Fruit fly (Drosophila melanogaster): ENCODE data around the gene CG5342.
A peak's percentile ranks its signal among the peaks of the same experiment; 100 is the strongest.

Gene CG5342

DNA sequence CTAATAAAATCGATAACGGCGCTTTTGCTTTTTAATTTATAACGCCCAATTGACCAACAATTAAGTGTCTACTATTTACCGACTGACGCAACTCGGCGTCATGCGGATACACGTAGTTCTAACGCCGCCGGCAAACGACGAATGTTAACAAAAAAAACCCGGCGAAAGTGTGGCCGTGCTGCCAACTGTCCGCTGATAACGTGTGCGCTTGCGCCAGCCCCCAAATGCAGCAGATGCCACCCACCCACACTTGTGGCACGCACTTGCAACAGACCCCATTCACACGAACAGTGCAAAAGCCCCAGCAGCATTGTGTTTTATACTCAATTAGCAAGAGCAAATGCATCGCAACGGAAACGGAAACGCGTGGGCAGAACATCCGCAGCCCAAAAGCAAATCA is 15.5 kb upstream of the CG5342 start:
- TF ChIP-seq HLH106 (tag; optimal IDR thresholded peaks at IDR 0.05) (no peak), psq (GFP tag; optimal IDR thresholded peaks at IDR 0.05) (no peak), fru (GFP tag; optimal IDR thresholded peaks at IDR 0.05) (no peak), tai (GFP tag; optimal IDR thresholded peaks at IDR 0.05) (no peak), sage (GFP tag; optimal IDR thresholded peaks at IDR 0.05) (no peak), Sp1 (GFP tag; optimal IDR thresholded peaks at IDR 0.05) (peak; percentile 12), GATAd (GFP tag; optimal IDR thresholded peaks at IDR 0.05) (no peak), CG32264 (GFP tag; optimal IDR thresholded peaks at IDR 0.05) (no peak)

DNA sequence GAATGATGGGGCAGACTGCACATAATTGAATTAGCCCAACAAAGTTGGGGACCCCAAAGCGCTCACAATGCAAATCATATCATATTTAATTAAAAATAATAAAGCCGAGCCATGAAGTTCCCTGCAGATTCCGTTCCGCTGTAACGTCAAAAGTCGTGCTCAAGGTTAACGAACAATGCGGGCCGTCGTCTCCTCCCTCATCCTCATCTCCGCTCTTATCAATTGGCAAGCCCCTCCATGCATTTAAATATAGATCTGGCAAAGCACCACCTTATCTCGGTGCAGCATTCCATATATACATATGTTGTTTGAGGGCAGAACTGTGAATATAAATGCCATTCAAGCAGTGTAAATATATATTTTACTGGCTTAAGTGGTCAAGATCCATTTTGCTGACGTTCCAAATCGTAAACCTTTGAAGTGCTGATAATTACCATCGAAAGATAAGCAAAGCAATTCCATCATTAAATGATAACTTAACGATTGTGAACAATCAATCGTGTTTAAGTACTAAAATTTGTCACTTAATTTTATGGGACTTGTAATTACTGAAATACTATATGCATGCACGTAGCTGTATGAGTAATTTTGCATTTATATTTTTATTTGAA is 13.7 kb upstream of the CG5342 start:
- peak; percentile 27 for TF ChIP-seq Hnf4 (GFP tag; optimal IDR thresholded peaks at IDR 0.05)
- TF ChIP-seq dmrt93B (GFP tag; optimal IDR thresholded peaks at IDR 0.05): no peak
- TF ChIP-seq CrebA (GFP tag; optimal IDR thresholded peaks at IDR 0.05; ENCODE audit: borderline replicate concordance): peak; percentile 68
- TF ChIP-seq sage (GFP tag; optimal IDR thresholded peaks at IDR 0.05): no peak
- peak; percentile 21 for TF ChIP-seq CG9705 (GFP tag; optimal IDR thresholded peaks at IDR 0.05)
- no peak for TF ChIP-seq Rel (GFP tag; optimal IDR thresholded peaks at IDR 0.05)
- peak; percentile 61 for TF ChIP-seq Rel (tag; optimal IDR thresholded peaks at IDR 0.05)
- no peak for TF ChIP-seq woc (GFP tag; optimal IDR thresholded peaks at IDR 0.05)
- peak; percentile 56 for TF ChIP-seq Sp1 (GFP tag; optimal IDR thresholded peaks at IDR 0.05)
- TF ChIP-seq dsf (GFP tag; optimal IDR thresholded peaks at IDR 0.05; ENCODE audit: borderline replicate concordance): no peak
- TF ChIP-seq tai (GFP tag; optimal IDR thresholded peaks at IDR 0.05): peak; percentile 3

DNA sequence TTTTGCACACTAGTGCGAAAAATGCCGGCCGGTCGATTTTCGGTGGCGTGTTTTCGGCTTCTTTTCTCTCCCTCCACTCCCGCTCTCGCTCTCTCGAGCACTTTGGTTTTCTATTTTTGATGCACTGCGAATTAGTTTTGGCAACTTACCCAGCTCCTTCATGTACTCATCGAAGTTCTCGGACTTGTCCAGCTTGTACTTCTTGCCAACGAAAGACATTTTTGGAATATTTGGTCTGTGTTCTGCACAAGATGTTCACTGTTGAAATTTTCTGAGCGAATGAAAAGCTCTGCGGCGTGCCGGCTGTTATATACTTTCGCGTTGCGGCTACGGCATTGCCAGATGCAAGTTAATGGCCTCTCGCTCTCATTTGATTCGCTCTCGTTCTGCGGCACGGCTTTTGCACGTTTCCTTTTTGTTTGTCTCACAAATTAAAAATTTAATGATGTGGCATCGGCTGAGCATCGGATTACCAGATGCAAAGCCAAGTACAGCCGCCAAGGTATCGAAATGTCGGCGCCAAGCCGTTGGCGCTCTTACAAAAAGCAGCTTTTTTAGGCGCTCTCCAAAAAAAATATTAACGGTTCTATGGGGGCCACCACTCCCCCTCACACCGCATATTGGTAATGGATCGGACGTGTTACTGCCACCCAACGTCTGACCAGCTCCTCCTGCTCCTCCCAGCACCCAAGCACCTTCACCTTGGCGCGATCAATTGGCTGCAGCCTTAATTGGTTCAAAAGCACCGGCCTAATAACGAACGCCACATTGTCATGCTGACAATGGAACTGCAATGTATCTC is 11.7 kb upstream of the CG5342 start, which contains the start of the genes fabp and sea:
Gene fabp, minus strand, starts transcription at position 286 of the 802 bp plus-strand sequence.
Gene sea, minus strand, starts transcription at position 286 of the 802 bp plus-strand sequence.
- peak; percentile 37 for TF ChIP-seq psq (GFP tag; optimal IDR thresholded peaks at IDR 0.05)
- peak; percentile 67 for TF ChIP-seq Sp1 (GFP tag; optimal IDR thresholded peaks at IDR 0.05)
- no peak for TF ChIP-seq dmrt93B (GFP tag; optimal IDR thresholded peaks at IDR 0.05)
- TF ChIP-seq CrebA (GFP tag; optimal IDR thresholded peaks at IDR 0.05; ENCODE audit: borderline replicate concordance): peak; percentile 94
- TF ChIP-seq lola (GFP tag; optimal IDR thresholded peaks at IDR 0.05): no peak
- TF ChIP-seq Jra (GFP tag; optimal IDR thresholded peaks at IDR 0.05): no peak
- no peak for TF ChIP-seq tai (GFP tag; optimal IDR thresholded peaks at IDR 0.05)
- TF ChIP-seq dsf (GFP tag; optimal IDR thresholded peaks at IDR 0.05; ENCODE audit: borderline replicate concordance): no peak
- TF ChIP-seq N (GFP tag; optimal IDR thresholded peaks at IDR 0.05): no peak
- peak; percentile 58 for TF ChIP-seq OdsH (GFP tag; optimal IDR thresholded peaks at IDR 0.05)
- peak; percentile 50 for TF ChIP-seq rgr (GFP tag; optimal IDR thresholded peaks at IDR 0.05)
- peak; percentile 59 for TF ChIP-seq Hr83 (GFP tag; optimal IDR thresholded peaks at IDR 0.05; ENCODE audit: poor library complexity, severe bottlenecking)
- TF ChIP-seq fru (GFP tag; optimal IDR thresholded peaks at IDR 0.05): peak; percentile 67
- peak; percentile 32 for TF ChIP-seq ey (GFP tag; optimal IDR thresholded peaks at IDR 0.05)
- TF ChIP-seq Dif (GFP tag; optimal IDR thresholded peaks at IDR 0.05; ENCODE audit: partially characterized antibody): no peak
- TF ChIP-seq usp (GFP tag; optimal IDR thresholded peaks at IDR 0.05): no peak
- TF ChIP-seq Hnf4 (GFP tag; optimal IDR thresholded peaks at IDR 0.05): peak; percentile 56
- TF ChIP-seq brk (GFP tag; optimal IDR thresholded peaks at IDR 0.05): no peak
- TF ChIP-seq Abd-B (GFP tag; optimal IDR thresholded peaks at IDR 0.05): no peak
- TF ChIP-seq sage (GFP tag; optimal IDR thresholded peaks at IDR 0.05): no peak
- peak; percentile 50 for TF ChIP-seq HLH106 (tag; optimal IDR thresholded peaks at IDR 0.05)
- no peak for TF ChIP-seq CG9705 (GFP tag; optimal IDR thresholded peaks at IDR 0.05)
- peak in 1 of 2 experiments; percentile 50 for TF ChIP-seq foxo (GFP tag; optimal IDR thresholded peaks at IDR 0.05)
- peak; percentile 35 for TF ChIP-seq br (GFP tag; optimal IDR thresholded peaks at IDR 0.05)
- TF ChIP-seq Dfd (GFP tag; optimal IDR thresholded peaks at IDR 0.05): no peak
- TF ChIP-seq Vsx2 (GFP tag; optimal IDR thresholded peaks at IDR 0.05; ENCODE audit: partially characterized antibody): no peak
- no peak for TF ChIP-seq sv (GFP tag; optimal IDR thresholded peaks at IDR 0.05)
- no peak for TF ChIP-seq CG32264 (GFP tag; optimal IDR thresholded peaks at IDR 0.05)
- TF ChIP-seq Mio (GFP tag; optimal IDR thresholded peaks at IDR 0.05): no peak
- no peak for TF ChIP-seq GATAd (GFP tag; optimal IDR thresholded peaks at IDR 0.05)
- TF ChIP-seq Myc (optimal IDR thresholded peaks at IDR 0.05): no peak
- no peak for TF ChIP-seq jim (GFP tag; optimal IDR thresholded peaks at IDR 0.05)
- TF ChIP-seq h (GFP tag; optimal IDR thresholded peaks at IDR 0.05): peak; percentile 52
- no peak for TF ChIP-seq Rel (GFP tag; optimal IDR thresholded peaks at IDR 0.05)
- TF ChIP-seq Rel (tag; optimal IDR thresholded peaks at IDR 0.05): peak; percentile 35
- TF ChIP-seq dl (GFP tag; optimal IDR thresholded peaks at IDR 0.05; ENCODE audit: insufficient read depth in 1 of 2, partially characterized antibody in 2 of 2): no peak
- no peak for TF ChIP-seq Hr78 (GFP tag; optimal IDR thresholded peaks at IDR 0.05)
- no peak for TF ChIP-seq woc (GFP tag; optimal IDR thresholded peaks at IDR 0.05)
- TF ChIP-seq pan (optimal IDR thresholded peaks at IDR 0.05): no peak
